Worm (Caenorhabditis elegans) whole organism, young adult: ENCODE results near the gene Y66D12A.21.
A peak's percentile ranks its signal among the peaks of the same experiment; 100 is the strongest.

Source experiments
- B0336.3 ChIP-seq: fragments of 200-800 bp; sonication (Bioruptor generic); IDR thresholded peaks from 2 replicates; pipeline ENCODE4 v1.3.6; 2022; ENCODE audit warnings: missing genetic modification characterization, missing compliant biosample characterization
- F10E7.11 ChIP-seq: sonication (generic microtip); optimal IDR thresholded peaks from 2 replicates; lab custom pipeline; 2017; ENCODE audit warnings: mild to moderate bottlenecking, missing genetic modification characterization, moderate library complexity, missing compliant biosample characterization
- F33H1.4 ChIP-seq: fragments of 200-800 bp; sonication (Bioruptor generic); IDR thresholded peaks from 2 replicates; pipeline ENCODE4 v1.3.6; 2022; ENCODE audit warnings: missing genetic modification reagents, missing genetic modification characterization, missing compliant biosample characterization
- F49E8.2 ChIP-seq: sonication (generic microtip); optimal IDR thresholded peaks from 3 replicates; lab custom pipeline; 2017; ENCODE audit warnings: missing genetic modification characterization, mild to moderate bottlenecking, missing compliant biosample characterization, antibody characterized with exemption, moderate library complexity; ENCODE audit not compliant: insufficient read depth
- K12H6.12 ChIP-seq: fragments of 200-800 bp; sonication (Bioruptor generic); optimal IDR thresholded peaks from 2 replicates; lab custom pipeline; 2018; ENCODE audit warnings: mild to moderate bottlenecking, missing genetic modification characterization, missing compliant biosample characterization
- T26A5.8 ChIP-seq: sonication (generic microtip); optimal IDR thresholded peaks from 2 replicates; lab custom pipeline; 2016; ENCODE audit warnings: missing genetic modification characterization, missing compliant biosample characterization
- Y53F4B.3 ChIP-seq: fragments of 200-800 bp; sonication (Bioruptor generic); IDR thresholded peaks from 2 replicates; pipeline ENCODE4 v1.3.6; 2022; ENCODE audit warnings: missing genetic modification reagents, missing genetic modification characterization, missing compliant biosample characterization
- Y56A3A.18 ChIP-seq: fragments of 200-800 bp; sonication (Bioruptor generic); IDR thresholded peaks from 2 replicates; pipeline ENCODE4 v1.3.6; 2022; ENCODE audit warnings: missing genetic modification reagents, missing genetic modification characterization, missing compliant biosample characterization
- Y67H2A.10 ChIP-seq: fragments of 200-800 bp; sonication (Bioruptor generic); conservative IDR thresholded peaks from 2 replicates; pipeline ENCODE4 v1.3.6; 2022; ENCODE audit warnings: missing genetic modification reagents, missing genetic modification characterization, missing compliant biosample characterization
- Y79H2A.3 ChIP-seq: fragments of 200-800 bp; sonication (Bioruptor generic); conservative IDR thresholded peaks from 2 replicates; pipeline ENCODE4 v1.3.6; 2022; ENCODE audit warnings: missing genetic modification reagents, missing genetic modification characterization, missing compliant biosample characterization
- ZK185.1 ChIP-seq: sonication (generic microtip); optimal IDR thresholded peaks from 2 replicates; lab custom pipeline; 2016; ENCODE audit warnings: mild to moderate bottlenecking, missing genetic modification characterization, missing compliant biosample characterization; ENCODE audit not compliant: poor library complexity, severe bottlenecking
- ama-1 ChIP-seq, 3 experiments: fragments of 150-350 bp in 1 of 3; sonication (generic microtip) in 2 of 3; optimal IDR thresholded peaks; 2 replicates each; lab custom pipeline; 2014 to 2018; ENCODE audit warnings: missing biosample characterization in 2 of 3, missing genetic modification characterization in 2 of 3, missing genetic modification reagents in 2 of 3
- aptf-2 ChIP-seq: fragments of 200-800 bp; sonication (Bioruptor generic); conservative IDR thresholded peaks from 2 replicates; pipeline ENCODE4 v1.3.6; 2022; ENCODE audit warnings: missing genetic modification reagents, missing genetic modification characterization, missing compliant biosample characterization
- aptf-3 ChIP-seq: fragments of 200-800 bp; sonication (Bioruptor generic); IDR thresholded peaks from 2 replicates; pipeline ENCODE4 v1.3.6; 2022; ENCODE audit warnings: missing genetic modification characterization, missing compliant biosample characterization
- ceh-27 ChIP-seq: fragments of 200-800 bp; sonication (Bioruptor generic); optimal IDR thresholded peaks from 2 replicates; lab custom pipeline; 2018; ENCODE audit warnings: mild to moderate bottlenecking, missing genetic modification characterization, moderate library complexity, missing compliant biosample characterization
- ceh-91 ChIP-seq: fragments of 200-800 bp; sonication (Bioruptor generic); IDR thresholded peaks from 2 replicates; pipeline ENCODE4 v1.3.6; 2022; ENCODE audit warnings: missing genetic modification reagents, missing genetic modification characterization, missing compliant biosample characterization
- dox-1 ChIP-seq: fragments of 200-800 bp; sonication (Bioruptor generic); IDR thresholded peaks from 2 replicates; pipeline ENCODE4 v1.3.6; 2022; ENCODE audit warnings: missing genetic modification reagents, missing genetic modification characterization, missing compliant biosample characterization
- egl-44 ChIP-seq: fragments of 200-800 bp; sonication (Bioruptor generic); IDR thresholded peaks from 2 replicates; pipeline ENCODE4 v1.3.6; 2022; ENCODE audit warnings: missing genetic modification reagents, missing genetic modification characterization, missing compliant biosample characterization
- egrh-3 ChIP-seq: fragments of 200-800 bp; sonication (Bioruptor generic); IDR thresholded peaks from 2 replicates; pipeline ENCODE4 v1.3.6; 2022; ENCODE audit warnings: missing genetic modification reagents, missing genetic modification characterization, missing compliant biosample characterization
- hlh-12 ChIP-seq: sonication (generic microtip); optimal IDR thresholded peaks from 2 replicates; lab custom pipeline; 2016; ENCODE audit warnings: missing genetic modification characterization, missing compliant biosample characterization
- hlh-26 ChIP-seq: fragments of 200-800 bp; sonication (Bioruptor generic); conservative IDR thresholded peaks from 2 replicates; pipeline ENCODE4 v1.3.6; 2022; ENCODE audit warnings: missing genetic modification reagents, missing genetic modification characterization, missing compliant biosample characterization
- lin-26 ChIP-seq: fragments of 200-800 bp; sonication (Bioruptor generic); IDR thresholded peaks from 2 replicates; pipeline ENCODE4 v1.3.6; 2022; ENCODE audit warnings: missing genetic modification reagents, missing genetic modification characterization, missing compliant biosample characterization
- lin-54 ChIP-seq: fragments of 200-800 bp; sonication (Bioruptor generic); optimal IDR thresholded peaks from 2 replicates; lab custom pipeline; 2018; ENCODE audit warnings: mild to moderate bottlenecking, missing genetic modification characterization, missing compliant biosample characterization
- lsl-1 ChIP-seq: fragments of 200-800 bp; sonication (Bioruptor generic); optimal IDR thresholded peaks from 2 replicates; lab custom pipeline; 2018; ENCODE audit warnings: mild to moderate bottlenecking, missing genetic modification characterization, moderate library complexity, missing compliant biosample characterization
- lsy-27 ChIP-seq: sonication (generic microtip); optimal IDR thresholded peaks from 2 replicates; lab custom pipeline; 2017; ENCODE audit warnings: missing genetic modification characterization, mild to moderate bottlenecking, missing compliant biosample characterization, antibody characterized with exemption, missing genotype, borderline replicate concordance; ENCODE audit not compliant: insufficient read depth
- madf-6 ChIP-seq: fragments of 200-800 bp; sonication (Bioruptor generic); IDR thresholded peaks from 2 replicates; pipeline ENCODE4 v1.3.6; 2022; ENCODE audit warnings: missing genetic modification reagents, missing genetic modification characterization, missing compliant biosample characterization
- madf-8 ChIP-seq: fragments of 200-800 bp; sonication (Bioruptor generic); conservative IDR thresholded peaks from 2 replicates; pipeline ENCODE4 v1.3.6; 2022; ENCODE audit warnings: missing genetic modification reagents, missing genetic modification characterization, missing compliant biosample characterization
- nhr-90 ChIP-seq: sonication (generic microtip); optimal IDR thresholded peaks from 2 replicates; lab custom pipeline; 2016; ENCODE audit warnings: missing genotype, mild to moderate bottlenecking, missing genetic modification characterization, missing compliant biosample characterization
- pbrm-1 ChIP-seq: fragments of 200-800 bp; sonication (Bioruptor generic); IDR thresholded peaks from 2 replicates; pipeline ENCODE4 v1.3.6; 2022; ENCODE audit warnings: missing genetic modification reagents, missing genetic modification characterization, missing compliant biosample characterization
- rec-8 ChIP-seq, 2 experiments: sonication (generic microtip); optimal IDR thresholded peaks; 2 replicates each; lab custom pipeline; 2016; ENCODE audit warnings: mild to moderate bottlenecking in 2 of 2, missing genetic modification characterization in 2 of 2, missing genetic modification reagents in 2 of 2, missing genotype in 2 of 2, missing biosample characterization in 1 of 2, missing compliant biosample characterization in 1 of 2, moderate library complexity in 1 of 2
- rpc-1 ChIP-seq, 2 experiments: fragments of 150-350 bp in 1 of 2; sonication (generic microtip) in 1 of 2; optimal IDR thresholded peaks; 2 replicates each; lab custom pipeline; 2014 to 2018; ENCODE audit warnings: missing biosample characterization in 1 of 2, missing genetic modification characterization in 1 of 2, missing genetic modification reagents in 1 of 2, missing genotype in 1 of 2
- snpc-3.4 ChIP-seq: sonication (generic microtip); optimal IDR thresholded peaks from 2 replicates; lab custom pipeline; 2017; ENCODE audit warnings: missing genetic modification characterization, mild to moderate bottlenecking, missing compliant biosample characterization, antibody characterized with exemption, moderate library complexity, missing genotype, missing genetic modification reagents
- snpc-4 ChIP-seq, 5 experiments: fragments of 150-350 bp in 1 of 5; sonication (generic microtip) in 4 of 5; optimal IDR thresholded peaks; 2 replicates each; lab custom pipeline; 2014 to 2018; ENCODE audit warnings: missing genetic modification characterization in 5 of 5, missing biosample characterization in 3 of 5, antibody characterized with exemption in 2 of 5, mild to moderate bottlenecking in 2 of 5, missing compliant biosample characterization in 2 of 5, missing genotype in 2 of 5, moderate library complexity in 2 of 5, missing genetic modification reagents in 1 of 5
- somi-1 ChIP-seq: fragments of 200-800 bp; sonication (Bioruptor generic); optimal IDR thresholded peaks from 2 replicates; lab custom pipeline; 2018; ENCODE audit warnings: mild to moderate bottlenecking, missing genetic modification characterization, missing compliant biosample characterization
- tlf-1 ChIP-seq: fragments of 200-800 bp; sonication (Bioruptor generic); optimal IDR thresholded peaks from 2 replicates; lab custom pipeline; 2018; ENCODE audit warnings: mild to moderate bottlenecking, missing genetic modification characterization, missing compliant biosample characterization
- unc-130 ChIP-seq: sonication (generic microtip); optimal IDR thresholded peaks from 2 replicates; lab custom pipeline; 2016; ENCODE audit warnings: missing genetic modification reagents, missing genetic modification characterization, missing compliant biosample characterization
- xnd-1 ChIP-seq: sonication (generic microtip); optimal IDR thresholded peaks from 2 replicates; lab custom pipeline; 2016; ENCODE audit warnings: missing genotype, missing genetic modification reagents, missing genetic modification characterization, missing compliant biosample characterization
- zfh-2 ChIP-seq: fragments of 200-800 bp; sonication (Bioruptor generic); conservative IDR thresholded peaks from 2 replicates; pipeline ENCODE4 v1.3.6; 2022; ENCODE audit warnings: missing genetic modification reagents, missing genetic modification characterization, missing compliant biosample characterization

Gene Y66D12A.21

DNA sequence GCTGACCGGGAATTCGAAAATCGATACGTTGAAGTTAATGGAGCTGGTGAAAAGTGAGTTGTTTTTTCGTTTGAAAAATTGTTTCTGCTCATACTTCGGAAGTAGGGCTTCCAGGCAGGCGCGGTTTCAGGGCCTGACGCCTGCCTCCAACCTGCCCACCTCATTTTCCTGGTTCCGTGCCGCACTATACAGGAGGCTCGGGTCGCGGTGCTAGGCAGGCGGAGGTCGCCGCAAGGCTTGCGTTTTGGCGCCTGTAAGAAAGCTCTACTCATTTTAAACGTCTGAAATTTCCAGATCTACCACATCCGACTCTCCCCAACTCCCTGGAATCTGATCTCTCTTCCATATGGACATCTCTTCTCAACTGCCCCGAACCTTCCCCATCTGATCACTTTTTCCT, 39.8 kb upstream of the Y66D12A.21 start:
- TF ChIP-seq F10E7.11 (tag; lab: Kevin White, UChicago) (no peak), hlh-26 (GFP tag; lab: Robert Waterston, UW) (no peak), somi-1 (no peak), egl-44 (GFP tag; lab: Robert Waterston, UW) (no peak), zfh-2 (GFP tag; lab: Robert Waterston, UW) (peak; percentile 74; the same call in 1 of the 2 replicates), aptf-3 (GFP tag; lab: Robert Waterston, UW) (no peak), ama-1 (optimal IDR thresholded peaks at IDR 0.05; lab: Kevin White, UChicago) (no peak), ama-1 (GFP tag; optimal IDR thresholded peaks at IDR 0.05; lab: Kevin White, UChicago) (no peak), F49E8.2 (tag; lab: Kevin White, UChicago) (no peak), egrh-3 (GFP tag; lab: Robert Waterston, UW) (peak; percentile 48; the same call in 1 of the 2 replicates), ceh-27 (GFP tag; lab: Kevin White, UChicago) (no peak)

DNA sequence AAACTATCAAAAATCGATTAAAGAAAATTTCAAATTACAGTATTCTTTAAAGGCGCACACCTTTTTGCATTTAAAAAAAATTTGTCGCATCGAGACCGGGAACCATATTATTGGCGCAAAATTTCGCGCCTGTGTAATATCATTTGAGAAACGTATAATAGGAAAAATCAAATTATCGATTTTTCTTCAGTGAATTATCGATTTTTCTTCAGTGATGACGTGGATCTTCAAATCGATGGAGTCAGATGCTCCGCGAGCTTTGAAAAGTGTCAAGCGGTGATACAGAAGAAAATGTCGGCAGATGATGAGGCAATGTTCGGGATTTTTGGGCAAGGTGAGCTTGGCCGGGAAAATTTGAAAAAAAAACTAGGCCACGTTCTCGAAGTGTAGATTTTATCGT, 30.4 kb upstream of the Y66D12A.21 start:
- TF ChIP-seq Y53F4B.3 (GFP tag; lab: Robert Waterston, UW) (no peak), lin-26 (no peak), Y56A3A.18 (no peak)

DNA sequence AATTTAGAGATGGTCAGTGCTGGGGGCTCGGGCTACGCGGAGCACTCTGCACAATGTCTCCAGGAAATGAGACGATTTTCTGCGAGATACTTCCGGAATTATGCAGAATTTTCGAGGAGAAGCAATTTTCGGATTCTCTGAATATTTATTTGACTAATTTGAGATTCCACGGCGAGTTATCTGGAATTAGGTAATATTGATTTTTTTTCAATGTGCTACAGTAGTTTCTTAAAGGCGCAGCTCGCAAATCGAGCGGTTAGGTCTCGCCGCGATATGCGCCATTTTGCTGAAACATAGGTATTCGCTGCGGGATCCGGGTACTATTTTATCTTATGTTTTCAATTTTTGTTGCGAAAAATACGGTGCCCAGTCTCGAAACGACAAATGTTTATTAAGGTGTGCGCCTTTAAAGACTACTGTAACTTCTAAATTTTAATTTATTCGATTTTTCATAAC, 29.6 kb upstream of the Y66D12A.21 start, which contains the start of gene nrps-1:
nrps-1 (plus strand) TSS at position 51 of the 456 bp plus-strand sequence.
- TF ChIP-seq madf-8 (0 out of 2 replicates have a peak, but pooled peaks have one; percentile 16), lsl-1 (GFP tag; lab: Kevin White, UChicago) (peak; percentile 74), xnd-1 (tag; lab: Kevin White, UChicago) (peak; percentile 53), Y67H2A.10 (no peak), ceh-91 (GFP tag; lab: Robert Waterston, UW) (0 out of 2 replicates have a peak, but pooled peaks have one; percentile 15), snpc-4 (GFP tag; optimal IDR thresholded peaks at IDR 0.05; lab: Kevin White, UChicago) (no peak), snpc-4 (tag; optimal IDR thresholded peaks at IDR 0.05; lab: Kevin White, UChicago) (no peak), dox-1 (GFP tag; lab: Robert Waterston, UW) (peak; percentile 29; the same call in 1 of the 2 replicates), F33H1.4 (GFP tag; lab: Robert Waterston, UW) (peak; percentile 74), madf-6 (GFP tag; lab: Robert Waterston, UW) (peak; percentile 41; the same call in 1 of the 2 replicates)

DNA sequence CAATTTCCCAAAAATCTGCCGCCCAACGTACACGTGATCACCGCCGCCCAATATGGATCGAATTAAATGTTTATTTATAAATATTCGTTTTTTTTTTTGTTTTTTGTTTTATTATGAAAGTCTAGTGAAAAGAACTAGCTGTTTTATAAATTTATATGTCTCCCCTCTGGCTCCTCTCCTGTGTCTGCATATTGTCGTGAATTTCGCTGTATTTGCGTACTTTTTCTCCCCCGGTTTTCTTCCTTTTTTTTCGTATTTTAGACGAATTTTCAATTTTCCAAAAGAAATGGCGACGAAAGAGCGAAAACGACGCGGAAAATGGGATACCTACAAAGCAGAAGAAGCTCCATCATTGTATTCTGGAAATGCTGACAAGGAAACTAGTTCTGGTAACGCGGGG, 21.3 kb upstream of the Y66D12A.21 start, which contains the start of gene xpb-1:
xpb-1 (plus strand) TSS at position 262 of the 400 bp plus-strand sequence.
- TF ChIP-seq tlf-1 (GFP tag; lab: Kevin White, UChicago) (no peak), Y79H2A.3 (no peak), nhr-90 (tag; lab: Kevin White, UChicago) (no peak), rpc-1 (optimal IDR thresholded peaks at IDR 0.05; lab: Kevin White, UChicago) (no peak), rpc-1 (tag; optimal IDR thresholded peaks at IDR 0.05; lab: Kevin White, UChicago) (no peak), aptf-2 (GFP tag; lab: Robert Waterston, UW) (no peak), lsy-27 (tag; lab: Kevin White, UChicago) (no peak)

DNA sequence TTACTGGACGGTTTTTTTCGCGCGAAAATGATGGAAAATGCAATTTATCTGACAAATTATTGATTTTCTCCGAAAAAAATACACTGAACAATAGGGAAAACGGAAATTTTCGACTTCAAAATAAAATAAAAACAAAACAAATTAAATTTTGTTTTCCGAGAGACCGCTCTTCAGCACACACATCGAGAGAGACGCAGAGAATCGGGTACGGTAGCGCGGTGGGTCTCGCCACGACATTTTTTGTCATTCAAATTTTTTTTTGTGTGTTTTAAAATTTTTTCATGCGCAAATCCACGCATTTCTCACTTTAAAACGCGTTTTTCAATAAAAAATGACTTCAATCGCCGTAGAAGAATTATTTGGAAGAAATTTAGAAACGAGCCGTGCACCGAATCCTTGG, 19.0 kb upstream of the Y66D12A.21 start:
- TF ChIP-seq ZK185.1 (tag; lab: Kevin White, UChicago): no peak
- peak; percentile 39; the same call in 1 of the 2 replicates for TF ChIP-seq pbrm-1 (GFP tag; lab: Robert Waterston, UW)
- peak; percentile 96 for TF ChIP-seq lsl-1 (GFP tag; lab: Kevin White, UChicago)
- no peak for TF ChIP-seq hlh-12 (tag; lab: Kevin White, UChicago)
- TF ChIP-seq K12H6.12 (tag; lab: Kevin White, UChicago): no peak
- peak; percentile 83 for TF ChIP-seq xnd-1 (tag; lab: Kevin White, UChicago)
- peak; percentile 42; the same call in 1 of the 2 replicates for TF ChIP-seq dox-1 (GFP tag; lab: Robert Waterston, UW)
- peak; percentile 83 for TF ChIP-seq madf-8
- no peak for TF ChIP-seq unc-130
- TF ChIP-seq nhr-90 (tag; lab: Kevin White, UChicago): no peak
- peak; percentile 85 for TF ChIP-seq lin-54 (GFP tag; lab: Kevin White, UChicago)
- TF ChIP-seq F49E8.2 (tag; lab: Kevin White, UChicago): peak; percentile 74
- no peak for TF ChIP-seq Y53F4B.3 (GFP tag; lab: Robert Waterston, UW)
- 0 out of 2 replicates have a peak, but pooled peaks have one; percentile 45 for TF ChIP-seq B0336.3 (GFP tag; lab: Robert Waterston, UW)
- no peak for TF ChIP-seq rec-8 (tag; optimal IDR thresholded peaks at IDR 0.05; lab: Kevin White, UChicago)
- no peak for TF ChIP-seq T26A5.8
- peak; percentile 31 for TF ChIP-seq snpc-3.4 (tag; lab: Kevin White, UChicago)
